Worm (Caenorhabditis elegans): Measurements from ENCODE around the gene sulp-5.

sulp-5 gene

ce11 chrV:11917186-11917585 lies 37.4 kb downstream of the sulp-5 start, which contains the start of gene R31.2:
Gene R31.2 (plus strand): TSS chrV:11917573.
- TF ChIP-seq crh-2 (tag; optimal IDR thresholded peaks at IDR 0.05) (no peak), dmd-4 (tag; optimal IDR thresholded peaks at IDR 0.05) (no peak), C34F6.9 (tag; optimal IDR thresholded peaks at IDR 0.05) (no peak), nhr-12 (tag; optimal IDR thresholded peaks at IDR 0.05) (no peak), nhr-6 (tag; optimal IDR thresholded peaks at IDR 0.05) (no peak), sem-4 (tag; optimal IDR thresholded peaks at IDR 0.05) (no peak)

DNA sequence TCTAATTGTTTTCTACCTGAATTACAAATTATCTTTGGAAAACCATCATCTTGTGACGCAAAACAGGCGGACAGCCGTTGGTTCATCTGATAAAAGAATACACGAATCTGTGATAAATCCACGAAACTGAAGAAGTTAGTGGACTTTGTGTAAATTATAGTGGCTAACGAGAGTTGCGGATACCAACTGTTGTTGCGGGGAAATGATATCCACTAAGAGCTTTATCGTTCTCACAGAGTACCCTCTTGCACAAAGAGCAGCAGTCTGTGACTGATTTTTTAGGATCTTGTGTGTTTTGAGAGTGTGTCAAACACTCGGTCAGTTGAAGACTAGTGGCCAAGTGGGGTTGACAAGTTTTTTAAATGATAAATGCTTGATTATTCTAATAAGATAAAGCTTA lies 39.8 kb downstream of the sulp-5 start:
- TF ChIP-seq elt-1 (tag; optimal IDR thresholded peaks at IDR 0.05) (no peak), nhr-129 (tag; optimal IDR thresholded peaks at IDR 0.05) (peak; percentile 11)

- TF ChIP-seq unc-39 (tag; optimal IDR thresholded peaks at IDR 0.05) (no peak), fos-1 (tag; optimal IDR thresholded peaks at IDR 0.05) (peak; percentile 39), mbf-1 (tag; optimal IDR thresholded peaks at IDR 0.05) (no peak), ztf-11 (tag; optimal IDR thresholded peaks at IDR 0.05) (no peak), lin-13 (GFP tag; optimal IDR thresholded peaks at IDR 0.05) (no peak), snpc-4 (tag; optimal IDR thresholded peaks at IDR 0.05) (peak; percentile 24), nhr-129 (tag; optimal IDR thresholded peaks at IDR 0.05) (peak; percentile 68), ZK546.5 (tag; optimal IDR thresholded peaks at IDR 0.05) (no peak), alr-1 (tag; optimal IDR thresholded peaks at IDR 0.05) (no peak), nhr-21 (tag; optimal IDR thresholded peaks at IDR 0.05) (peak; percentile 37), nhr-12 (tag; optimal IDR thresholded peaks at IDR 0.05) (no peak), dmd-4 (tag; optimal IDR thresholded peaks at IDR 0.05) (no peak), gmeb-1 (tag; optimal IDR thresholded peaks at IDR 0.05) (no peak), mdl-1 (tag; optimal IDR thresholded peaks at IDR 0.05) (no peak), ztf-1 (GFP tag; conservative IDR thresholded peaks at IDR 0.05) (no peak), zag-1 (tag; optimal IDR thresholded peaks at IDR 0.05) (no peak), unc-55 (GFP tag; optimal IDR thresholded peaks at IDR 0.05) (peak; percentile 81), nhr-25 (tag; optimal IDR thresholded peaks at IDR 0.05) (peak; percentile 33), R02D3.7 (tag; optimal IDR thresholded peaks at IDR 0.05) (no peak), lin-11 (tag; optimal IDR thresholded peaks at IDR 0.05) (no peak), sma-9 (GFP tag; optimal IDR thresholded peaks at IDR 0.05) (peak; percentile 40), sma-9 (tag; optimal IDR thresholded peaks at IDR 0.05) (no peak), F13H6.1 (tag; optimal IDR thresholded peaks at IDR 0.05) (peak; percentile 49), mab-5 (tag; optimal IDR thresholded peaks at IDR 0.05) (no peak), unc-62 (GFP tag; optimal IDR thresholded peaks at IDR 0.05) (no peak), nhr-10 (tag; optimal IDR thresholded peaks at IDR 0.05) (no peak), C34F6.9 (tag; optimal IDR thresholded peaks at IDR 0.05) (peak; percentile 36), sma-3 (GFP tag; optimal IDR thresholded peaks at IDR 0.05) (peak; percentile 38), elt-3 (tag; optimal IDR thresholded peaks at IDR 0.05) (no peak), lsy-2 (tag; optimal IDR thresholded peaks at IDR 0.05) (peak in 1 of 2 experiments; percentile 41), sem-4 (tag; optimal IDR thresholded peaks at IDR 0.05) (peak; percentile 29), crh-2 (tag; optimal IDR thresholded peaks at IDR 0.05) (peak; percentile 27), Y55F3AM.14 (GFP tag; optimal IDR thresholded peaks at IDR 0.05) (peak; percentile 25), nhr-6 (tag; optimal IDR thresholded peaks at IDR 0.05) (no peak), ztf-4 (tag; optimal IDR thresholded peaks at IDR 0.05) (no peak)
Observed at ce11 chrV:11921229-11921628, 41.4 kb downstream of the sulp-5 start.

DNA sequence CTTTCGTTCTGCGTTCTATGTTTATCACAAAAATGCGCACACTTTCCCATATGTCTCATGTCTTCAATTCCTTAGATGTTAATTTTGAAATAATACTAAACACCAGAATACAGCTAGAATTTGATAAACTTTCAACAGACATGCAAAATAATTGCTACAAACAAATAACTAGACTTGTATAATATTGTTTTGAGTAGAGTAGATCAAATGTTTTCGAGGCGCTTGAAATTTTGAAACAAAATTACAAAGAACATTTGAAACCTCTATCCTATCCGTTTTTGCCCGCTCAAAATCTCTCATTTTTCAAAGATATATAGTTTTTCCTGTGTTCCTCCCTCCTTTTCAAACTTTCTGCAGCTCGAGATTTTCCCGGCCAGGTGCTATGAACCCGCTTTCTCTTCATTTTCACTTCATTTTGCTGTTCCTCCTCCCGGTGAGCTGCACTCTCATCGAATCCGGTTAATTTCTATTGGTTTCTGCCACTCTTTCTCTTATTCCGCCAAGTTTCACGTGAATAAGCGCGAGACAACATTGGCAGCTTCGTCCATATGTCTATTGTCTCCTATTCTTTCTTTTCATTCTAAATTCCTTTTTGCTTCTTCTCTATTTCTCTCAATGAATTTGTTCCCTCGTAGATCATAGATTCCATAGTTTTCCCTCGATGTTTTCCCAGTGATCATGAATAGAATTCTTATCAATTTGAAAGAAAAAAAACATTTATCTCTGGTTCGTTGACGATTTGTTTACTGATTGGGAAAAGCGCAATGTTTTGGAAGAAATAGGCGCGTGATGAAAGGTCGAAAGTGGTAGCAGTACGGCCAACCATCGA lies 42.1 kb downstream of the sulp-5 start:
- no peak for TF ChIP-seq skn-1 (tag; optimal IDR thresholded peaks at IDR 0.05)
- peak; percentile 42 for TF ChIP-seq F13H6.1 (tag; optimal IDR thresholded peaks at IDR 0.05)
- no peak for TF ChIP-seq nhr-23 (tag; optimal IDR thresholded peaks at IDR 0.05)
- peak; percentile 54 for TF ChIP-seq crh-2 (tag; optimal IDR thresholded peaks at IDR 0.05)
- peak; percentile 27 for TF ChIP-seq unc-55 (GFP tag; optimal IDR thresholded peaks at IDR 0.05)
- peak; percentile 63 for TF ChIP-seq nhr-129 (tag; optimal IDR thresholded peaks at IDR 0.05)
- no peak for TF ChIP-seq nhr-237 (tag; optimal IDR thresholded peaks at IDR 0.05)
- TF ChIP-seq sma-9 (GFP tag; optimal IDR thresholded peaks at IDR 0.05): peak; percentile 49
- TF ChIP-seq sma-9 (tag; optimal IDR thresholded peaks at IDR 0.05): no peak
- peak; percentile 9 for TF ChIP-seq fos-1 (tag; optimal IDR thresholded peaks at IDR 0.05)
- peak; percentile 62 for TF ChIP-seq C34F6.9 (tag; optimal IDR thresholded peaks at IDR 0.05)
- TF ChIP-seq lsy-2 (tag; optimal IDR thresholded peaks at IDR 0.05): peak in 1 of 2 experiments; percentile 31
